Fruit fly (Drosophila melanogaster) Kc167 (cell line): ENCODE measurements around the gene stv.

Experiments
- Myc ChIP-seq: fragments of >200 bp; optimal IDR thresholded peaks from 2 replicates; lab custom pipeline; 2017; ENCODE audit warnings: missing external identifiers
- Sin3A ChIP-seq: fragments of >200 bp; optimal IDR thresholded peaks from 2 replicates; lab custom pipeline; 2018; ENCODE audit warnings: missing external identifiers
- h ChIP-seq: fragments of >200 bp; optimal IDR thresholded peaks from 3 replicates; lab custom pipeline; 2018; ENCODE audit warnings: missing external identifiers
- insv ChIP-seq: fragments of >200 bp; optimal IDR thresholded peaks from 3 replicates; lab custom pipeline; 2018; ENCODE audit warnings: missing external identifiers
- psq ChIP-seq: fragments of >200 bp; optimal IDR thresholded peaks from 2 replicates; lab custom pipeline; 2017; ENCODE audit warnings: missing external identifiers
- ttk ChIP-seq: sonication (Bioruptor generic); optimal IDR thresholded peaks from 2 replicates; lab custom pipeline; 2017; ENCODE audit warnings: missing external identifiers

Gene stv

DNA sequence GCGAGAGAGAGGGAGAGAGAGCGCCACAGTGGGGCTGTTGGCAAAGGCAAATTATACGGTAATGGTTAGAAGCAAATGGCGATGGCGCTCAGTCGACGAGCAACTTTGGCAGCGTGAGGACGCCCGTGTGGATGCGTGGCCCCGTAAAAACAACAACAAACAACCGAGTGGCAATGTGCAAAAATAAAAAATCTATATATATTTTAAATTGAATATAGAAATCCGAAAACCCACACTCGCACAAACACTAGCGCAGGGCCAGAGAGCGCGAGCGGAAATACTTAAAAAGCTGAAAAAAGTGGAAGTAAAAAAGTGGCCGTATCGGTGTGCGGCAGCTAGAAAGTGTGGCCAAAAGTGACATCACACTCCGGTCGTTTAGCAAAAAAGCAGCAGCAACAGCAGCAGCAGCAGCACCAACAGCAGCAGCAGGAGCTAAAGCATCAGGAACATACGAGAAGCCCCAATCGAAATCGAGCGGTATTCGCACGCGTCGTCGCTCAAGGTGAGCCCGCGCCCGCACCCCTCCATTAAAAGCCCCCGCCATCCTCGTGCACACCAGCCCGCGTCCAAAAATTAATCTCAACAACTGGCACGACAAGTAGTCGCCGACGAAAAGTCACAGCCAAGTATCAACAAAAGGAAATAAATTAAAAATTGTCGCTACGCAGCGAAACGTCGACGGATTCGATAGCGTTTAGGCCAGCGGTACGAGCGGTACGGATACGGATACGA lies at the start of gene stv:
stv (plus strand) TSS at position 89 of the 732 bp plus-strand sequence.
- TF ChIP-seq psq (lab: Kevin White, UChicago) (no peak), h (lab: Kevin White, UChicago) (no peak), Sin3A (lab: Kevin White, UChicago) (no peak), Myc (lab: Kevin White, UChicago) (no peak), ttk (no peak), insv (no peak)

DNA sequence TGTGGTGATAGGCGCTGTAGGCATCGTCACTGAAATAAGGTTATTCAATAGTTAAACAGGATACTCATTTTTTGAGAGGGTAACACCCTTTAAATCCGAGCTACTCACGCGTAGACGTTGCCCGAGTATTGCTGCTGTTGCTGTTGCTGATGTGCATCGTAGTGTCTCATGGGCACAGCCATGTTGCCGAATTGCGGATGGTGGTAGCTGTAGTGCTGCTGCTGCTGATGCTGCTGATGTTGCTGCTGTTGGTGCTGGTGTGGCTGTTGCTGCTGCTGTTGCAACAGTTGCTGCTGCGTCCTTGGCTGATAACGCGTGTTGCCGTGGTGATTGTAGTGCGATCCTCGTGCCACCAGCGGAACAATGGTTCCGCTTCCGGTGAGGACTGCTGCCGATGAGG lies 47.2 kb upstream of the stv start:
- TF ChIP-seq psq (lab: Kevin White, UChicago) (no peak), Sin3A (lab: Kevin White, UChicago) (no peak), ttk (no peak), Myc (lab: Kevin White, UChicago) (no peak), h (lab: Kevin White, UChicago) (no peak), insv (no peak)

DNA sequence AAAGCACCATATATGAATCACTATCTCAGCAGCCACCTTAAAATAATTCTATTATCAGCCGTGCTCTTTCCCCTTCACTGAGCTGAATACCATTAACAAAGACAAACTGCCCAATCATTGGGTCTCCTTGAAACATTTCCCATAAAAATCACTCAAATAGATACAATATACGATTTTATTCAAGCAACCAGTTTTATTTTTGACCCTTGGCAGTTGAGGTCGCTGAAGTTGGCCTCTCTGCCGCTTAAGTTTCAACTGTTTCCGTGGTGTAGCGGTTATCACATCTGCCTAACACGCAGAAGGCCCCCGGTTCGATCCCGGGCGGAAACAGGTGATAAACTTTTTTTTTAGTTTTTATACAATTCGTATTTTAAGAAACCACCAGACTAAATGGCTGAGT lies 44.5 kb upstream of the stv start:
- TF ChIP-seq h (lab: Kevin White, UChicago) (no peak), insv (no peak), Myc (lab: Kevin White, UChicago) (no peak), ttk (no peak), psq (lab: Kevin White, UChicago) (no peak), Sin3A (lab: Kevin White, UChicago) (no peak)

DNA sequence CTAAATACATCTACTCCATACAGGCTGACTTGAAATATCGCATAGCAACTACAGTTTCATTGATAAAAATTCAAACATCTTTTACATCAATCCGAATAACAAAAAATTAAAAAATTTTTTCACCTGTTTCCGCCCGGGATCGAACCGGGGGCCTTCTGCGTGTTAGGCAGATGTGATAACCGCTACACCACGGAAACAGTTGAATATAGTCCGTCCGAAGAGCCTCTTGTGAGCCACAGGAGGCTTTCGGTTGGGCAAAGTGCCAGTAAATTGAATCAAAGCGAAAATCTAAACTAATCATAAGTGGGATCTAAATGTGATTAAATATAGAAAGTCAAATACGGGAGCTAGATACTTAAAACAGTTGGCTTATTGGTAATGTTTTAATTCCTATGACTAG lies 43.8 kb upstream of the stv start:
- TF ChIP-seq h (lab: Kevin White, UChicago) (no peak), Myc (lab: Kevin White, UChicago) (no peak), insv (no peak), psq (lab: Kevin White, UChicago) (no peak), ttk (no peak), Sin3A (lab: Kevin White, UChicago) (no peak)

DNA sequence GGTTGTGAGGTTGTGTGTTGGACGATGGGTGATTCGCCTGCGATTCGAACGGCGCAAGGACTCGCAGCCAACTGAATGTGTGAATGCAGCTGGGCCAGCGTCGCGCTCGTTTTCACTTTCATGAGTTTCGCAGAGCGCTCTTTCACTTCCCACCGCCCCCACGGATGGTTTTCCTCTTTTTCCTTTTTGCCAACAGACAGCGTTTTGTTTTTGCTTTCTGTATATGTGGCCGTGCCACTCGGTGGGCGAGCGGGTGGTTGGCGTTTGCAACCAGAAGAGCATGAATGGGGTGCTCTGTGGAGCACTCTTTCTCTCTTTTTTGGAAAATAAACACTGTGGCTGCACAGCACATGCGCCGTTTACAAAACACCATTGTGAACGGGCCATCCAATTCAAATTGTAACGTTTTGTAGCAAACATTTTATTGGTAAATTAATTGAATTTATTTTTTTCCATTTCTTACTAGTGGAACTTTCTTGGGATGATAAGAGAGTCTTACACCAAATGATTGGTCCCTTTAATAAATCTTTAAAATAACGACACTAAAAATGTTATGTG lies 42.1 kb upstream of the stv start, which contains the start of gene CG10713:
CG10713 (minus strand) TSS at position 60 of the 558 bp plus-strand sequence.
- TF ChIP-seq ttk: no peak

DNA sequence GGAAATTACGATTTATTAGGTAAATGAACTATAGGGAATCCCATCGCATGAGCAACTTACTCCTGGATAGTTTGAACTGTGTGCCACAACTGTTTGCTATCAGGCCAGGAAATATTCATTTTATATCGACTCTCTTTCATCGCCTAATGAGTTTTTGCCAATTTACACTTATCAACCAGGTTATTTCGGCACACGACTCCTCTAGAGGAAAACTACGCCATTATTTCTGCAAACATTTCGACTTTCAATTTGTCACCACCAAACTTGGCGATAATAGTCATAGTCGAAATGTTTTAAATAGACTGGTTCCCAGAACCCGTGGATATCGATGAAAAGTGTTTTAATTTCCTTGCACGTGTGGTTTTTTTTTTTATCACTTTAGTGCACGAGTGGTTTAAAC lies 40.3 kb upstream of the stv start, which contains the start of gene CG10154:
CG10154 (minus strand) TSS at position 101 of the 400 bp plus-strand sequence.
- no peak for TF ChIP-seq Myc (lab: Kevin White, UChicago)
- TF ChIP-seq h (lab: Kevin White, UChicago): no peak
- TF ChIP-seq psq (lab: Kevin White, UChicago): no peak
- TF ChIP-seq Sin3A (lab: Kevin White, UChicago): no peak
- no peak for TF ChIP-seq insv
- no peak for TF ChIP-seq ttk

DNA sequence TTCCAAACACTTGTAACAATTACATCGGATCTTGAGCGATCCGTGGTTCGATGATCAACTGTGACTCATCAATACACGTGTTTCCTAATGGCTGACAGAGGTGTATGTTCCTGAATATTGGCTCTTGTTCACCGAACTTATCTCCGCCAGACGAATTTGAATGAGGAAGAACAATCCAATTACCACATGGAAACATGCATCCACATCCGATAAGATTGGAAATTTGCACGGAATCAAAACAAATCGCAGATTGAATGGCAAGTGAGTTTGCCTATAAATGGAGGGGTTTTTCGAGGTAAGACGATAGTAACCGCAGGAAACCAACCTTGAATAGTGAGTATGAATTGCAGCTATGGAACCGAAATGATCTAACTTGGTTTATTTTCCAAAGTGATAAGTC lies 39.7 kb upstream of the stv start, which contains the start of gene CG10725:
CG10725 (plus strand) TSS at position 301 of the 400 bp plus-strand sequence.
- TF ChIP-seq ttk (no peak), h (lab: Kevin White, UChicago) (no peak), psq (lab: Kevin White, UChicago) (no peak), Sin3A (lab: Kevin White, UChicago) (no peak), insv (no peak), Myc (lab: Kevin White, UChicago) (no peak)

DNA sequence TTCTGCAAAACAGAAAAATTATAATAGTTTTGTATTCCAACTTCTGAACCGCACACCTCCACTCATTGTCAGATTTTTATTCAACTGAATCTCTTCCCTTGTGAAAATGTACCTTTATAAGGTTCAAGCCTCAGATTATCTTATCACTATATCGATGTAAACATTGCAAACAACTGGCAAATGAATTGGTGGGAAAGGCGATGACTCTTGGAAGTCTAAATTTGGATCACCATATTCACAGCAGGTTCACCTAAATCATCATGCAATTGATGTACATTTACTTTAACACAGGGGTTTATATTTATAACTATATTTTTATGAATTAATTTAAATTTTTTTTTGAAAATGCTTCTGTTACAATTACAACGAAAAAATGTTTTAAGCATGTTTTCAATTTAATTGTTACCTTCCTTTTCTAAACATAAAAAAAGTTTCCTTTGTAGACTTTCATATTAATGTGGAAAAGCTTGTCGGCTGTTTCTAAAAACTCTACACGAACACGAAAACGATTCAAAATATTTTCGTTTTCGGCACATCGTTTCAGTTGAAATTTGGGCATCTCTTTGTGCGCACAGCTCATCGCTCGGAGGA lies 36.9 kb upstream of the stv start, which contains the start of the genes CG10140 and CG14109:
CG10140 (minus strand) TSS at position 101 of the 591 bp plus-strand sequence.
CG14109 (plus strand) TSS at position 541 of the 591 bp plus-strand sequence.
- TF ChIP-seq ttk: no peak
- no peak for TF ChIP-seq insv
- no peak for TF ChIP-seq Myc (lab: Kevin White, UChicago)
- TF ChIP-seq h (lab: Kevin White, UChicago): no peak
- TF ChIP-seq Sin3A (lab: Kevin White, UChicago): no peak
- no peak for TF ChIP-seq psq (lab: Kevin White, UChicago)

DNA sequence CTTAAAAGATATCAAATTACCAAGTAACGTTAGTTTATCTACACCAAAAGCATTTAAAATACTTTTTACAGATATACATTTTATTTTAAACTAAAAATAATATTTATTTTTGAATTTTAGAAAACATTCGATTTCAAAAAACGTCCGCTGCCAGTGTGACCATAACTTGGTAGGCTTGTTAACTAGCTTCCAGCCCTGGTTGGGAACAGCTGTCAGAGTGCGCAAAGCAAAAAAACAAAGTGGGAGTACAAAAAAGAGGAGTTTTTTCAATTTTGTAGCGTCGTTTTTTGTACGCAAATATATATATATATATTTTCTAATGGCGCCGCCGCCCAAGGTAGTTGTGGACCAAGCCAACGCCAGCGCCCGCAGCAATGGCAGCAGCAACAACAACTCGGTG lies 34.9 kb upstream of the stv start, which contains the start of gene cmb:
cmb (plus strand) TSS at position 195 of the 400 bp plus-strand sequence.
- TF ChIP-seq Myc (lab: Kevin White, UChicago) (no peak), insv (no peak), psq (lab: Kevin White, UChicago) (no peak), Sin3A (lab: Kevin White, UChicago) (no peak), ttk (no peak), h (lab: Kevin White, UChicago) (no peak)

DNA sequence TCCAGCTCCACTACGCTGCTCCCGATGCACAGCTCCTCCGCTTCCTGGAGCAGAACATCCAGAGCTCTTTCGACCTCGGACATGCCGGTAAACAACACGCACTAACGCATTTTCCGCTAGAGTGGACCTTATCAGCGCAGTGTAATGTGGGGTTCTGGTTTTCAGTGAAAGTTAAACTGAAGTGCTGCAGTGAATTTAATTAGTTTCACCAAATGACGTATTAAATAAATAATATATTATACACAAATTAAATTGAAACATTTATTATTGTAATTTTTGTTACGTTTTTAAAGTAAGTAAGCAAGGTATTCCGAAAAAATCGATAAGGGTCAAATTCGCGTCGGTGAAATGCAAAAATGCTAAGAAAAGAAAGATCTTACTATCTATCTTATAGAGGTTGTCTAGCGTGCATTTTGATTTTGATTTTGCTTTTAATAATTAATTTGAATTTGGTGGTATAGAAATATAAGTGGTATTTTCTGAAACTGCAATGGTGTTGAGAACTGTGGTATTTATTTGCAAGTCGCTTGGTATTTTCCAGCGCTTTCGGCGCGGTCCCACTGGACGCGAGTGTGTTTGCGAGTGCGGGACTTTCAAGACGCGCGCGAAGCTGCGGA lies 27.1 kb upstream of the stv start, which contains the start of the genes JMJD7 and CG10738:
JMJD7 (minus strand) TSS at position 107 of the 617 bp plus-strand sequence.
CG10738 (plus strand) TSS at position 594 of the 617 bp plus-strand sequence.
- no peak for TF ChIP-seq insv
- TF ChIP-seq Myc (lab: Kevin White, UChicago): no peak
- TF ChIP-seq psq (lab: Kevin White, UChicago): no peak
- no peak for TF ChIP-seq h (lab: Kevin White, UChicago)
- TF ChIP-seq ttk: no peak
- no peak for TF ChIP-seq Sin3A (lab: Kevin White, UChicago)

DNA sequence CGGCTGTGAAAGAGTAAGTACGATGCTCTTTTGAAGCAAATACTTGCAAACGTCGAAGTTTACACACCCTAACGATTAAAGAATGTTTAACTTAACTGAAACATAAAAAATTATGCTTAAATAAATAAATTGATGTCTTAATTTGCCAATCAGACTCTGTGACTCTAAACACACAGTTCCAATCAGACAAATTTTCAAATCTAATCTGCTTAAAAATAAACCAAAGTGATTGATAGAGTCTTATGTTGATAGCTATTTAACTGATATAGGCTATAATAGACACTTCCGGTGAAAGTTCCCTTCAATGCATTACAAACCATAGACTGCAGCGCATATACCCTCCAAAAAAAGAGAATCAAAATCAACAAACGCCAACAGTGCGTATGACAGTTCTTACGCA lies 25.8 kb upstream of the stv start:
- TF ChIP-seq Sin3A (lab: Kevin White, UChicago): no peak
- no peak for TF ChIP-seq Myc (lab: Kevin White, UChicago)
- TF ChIP-seq insv: no peak
